Fruit fly (Drosophila melanogaster): ENCODE measurements around the gene CG43348.
A peak's percentile ranks its signal among the peaks of the same experiment; 100 is the strongest.

Gene CG43348

DNA sequence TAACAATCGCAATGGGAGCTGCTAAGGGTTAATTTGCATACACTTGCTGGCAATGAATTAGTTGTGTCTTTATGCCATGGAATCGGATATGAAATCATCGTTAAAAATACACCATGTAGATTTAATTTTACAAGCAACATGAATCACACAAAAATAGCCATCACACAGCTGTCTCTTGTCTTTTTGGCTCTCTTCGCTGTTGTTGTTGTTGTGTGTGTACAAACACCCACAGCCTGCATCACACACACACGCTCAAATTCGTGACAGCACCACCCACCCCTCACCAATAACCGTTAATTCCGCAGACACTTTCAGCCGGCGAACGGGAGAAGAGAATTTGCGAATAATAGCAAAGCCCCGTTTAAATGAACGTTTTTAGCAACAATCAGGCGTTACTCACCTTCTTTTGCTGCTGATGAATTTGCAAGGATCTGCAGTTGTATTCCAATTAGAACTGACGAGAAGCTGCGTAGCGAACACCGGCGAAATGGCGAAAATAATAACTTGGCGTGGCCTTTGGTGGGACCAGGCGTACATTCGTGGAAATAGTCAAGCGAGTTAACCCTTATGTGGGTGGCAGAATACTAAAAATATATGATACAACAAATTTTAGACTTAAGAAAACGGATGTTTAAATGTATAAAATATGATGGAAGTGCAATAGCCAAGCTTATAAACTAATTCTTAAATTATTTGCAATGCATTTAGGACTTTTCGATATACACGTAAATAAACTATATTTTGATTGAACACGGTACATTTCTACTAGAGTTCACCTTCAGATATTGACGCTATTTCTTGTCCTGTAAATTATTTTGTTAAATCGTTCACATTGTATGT lies 41.3 kb upstream of the CG43348 start, which contains the start of gene capt (continued):
- TF ChIP-seq pfk (GFP tag; optimal IDR thresholded peaks at IDR 0.05) = no peak
- TF ChIP-seq lilli (GFP tag; optimal IDR thresholded peaks at IDR 0.05) = peak; percentile 53
- TF ChIP-seq bab2 (GFP tag; optimal IDR thresholded peaks at IDR 0.05) = peak; percentile 40
- no peak for TF ChIP-seq wek (GFP tag; optimal IDR thresholded peaks at IDR 0.05)
- peak; percentile 22 for TF ChIP-seq Ssrp (tag; optimal IDR thresholded peaks at IDR 0.05)
- TF ChIP-seq CG13775 (GFP tag; optimal IDR thresholded peaks at IDR 0.05) = peak; percentile 45
- peak; percentile 74 for TF ChIP-seq CG2120 (GFP tag; optimal IDR thresholded peaks at IDR 0.05)
- TF ChIP-seq MBD-R2 (GFP tag; IDR thresholded peaks at IDR 0.05) = peak; percentile 22; the same call in 1 of the 2 replicates
- peak; percentile 6 for TF ChIP-seq CG2116 (GFP tag; optimal IDR thresholded peaks at IDR 0.05)
- peak; percentile 53 for TF ChIP-seq CG9797 (GFP tag; optimal IDR thresholded peaks at IDR 0.05)
- no peak for TF ChIP-seq Nf-YB (GFP tag; optimal IDR thresholded peaks at IDR 0.05)
- TF ChIP-seq CTCF (GFP tag; optimal IDR thresholded peaks at IDR 0.05) = no peak
- TF ChIP-seq esg (GFP tag; conservative IDR thresholded peaks at IDR 0.05) = peak; percentile 31
- peak; percentile 10 for TF ChIP-seq CG8388 (GFP tag; optimal IDR thresholded peaks at IDR 0.05)
- TF ChIP-seq insv (GFP tag; optimal IDR thresholded peaks at IDR 0.05) = peak; percentile 51 to 85
- TF ChIP-seq grau (tag; optimal IDR thresholded peaks at IDR 0.05) = peak; percentile 39
- peak; percentile 73 for TF ChIP-seq sens (GFP tag)
- no peak for TF ChIP-seq pb (GFP tag; optimal IDR thresholded peaks at IDR 0.05)
- TF ChIP-seq ems (GFP tag; optimal IDR thresholded peaks at IDR 0.05) = no peak
- peak; percentile 27 for TF ChIP-seq schlank (tag; optimal IDR thresholded peaks at IDR 0.05)
- peak; percentile 16 for TF ChIP-seq CG4820 (GFP tag; optimal IDR thresholded peaks at IDR 0.05)
- no peak for TF ChIP-seq Dll (GFP tag; IDR thresholded peaks at IDR 0.05; ENCODE audit: partially characterized antibody)
- TF ChIP-seq Med (GFP tag) = peak; percentile 84
- no peak for TF ChIP-seq lov (optimal IDR thresholded peaks at IDR 0.05)
- no peak for TF ChIP-seq lov (GFP tag; IDR thresholded peaks at IDR 0.05)
- peak; percentile 34; the same call in 1 of the 2 replicates for TF ChIP-seq Ada2b (GFP tag; IDR thresholded peaks at IDR 0.05)
- TF ChIP-seq CG18011 (GFP tag; optimal IDR thresholded peaks at IDR 0.05) = no peak
- TF ChIP-seq CG9727 (GFP tag; optimal IDR thresholded peaks at IDR 0.05) = peak; percentile 18
- TF ChIP-seq CG7372 (GFP tag; IDR thresholded peaks at IDR 0.05) = peak; percentile 39; the same call in 1 of the 2 replicates
- peak; percentile 10 for TF ChIP-seq Mad (GFP tag; optimal IDR thresholded peaks at IDR 0.05)
- TF ChIP-seq CoRest (tag; optimal IDR thresholded peaks at IDR 0.05) = peak; percentile 56
- TF ChIP-seq abd-A (tag; optimal IDR thresholded peaks at IDR 0.05) = peak; percentile 67
- peak; percentile 50 for TF ChIP-seq CG15514 (GFP tag; optimal IDR thresholded peaks at IDR 0.05)
- no peak for TF ChIP-seq Camta (GFP tag; optimal IDR thresholded peaks at IDR 0.05)
- TF ChIP-seq tx (GFP tag; optimal IDR thresholded peaks at IDR 0.05) = no peak
- no peak for TF ChIP-seq CG7357 (GFP tag; IDR thresholded peaks at IDR 0.05)
- peak; percentile 29 for TF ChIP-seq jumu (GFP tag; optimal IDR thresholded peaks at IDR 0.05)
- TF ChIP-seq CG9437 (GFP tag; optimal IDR thresholded peaks at IDR 0.05) = peak; percentile 44
- peak; percentile 20; the same call in 1 of the 2 replicates for TF ChIP-seq ranshi (GFP tag; IDR thresholded peaks at IDR 0.05)
- TF ChIP-seq pho (GFP tag; optimal IDR thresholded peaks at IDR 0.05) = peak; percentile 49
- TF ChIP-seq lola (GFP tag; optimal IDR thresholded peaks at IDR 0.05) = peak in 1 of 3 experiments; percentile 48
- peak; percentile 81 for TF ChIP-seq CG9932 (GFP tag; IDR thresholded peaks at IDR 0.05)
- no peak for TF ChIP-seq fd64A (GFP tag; optimal IDR thresholded peaks at IDR 0.05)
- TF ChIP-seq prd (optimal IDR thresholded peaks at IDR 0.05) = no peak
- peak; percentile 56; the same call in 2 of the 3 replicates for TF ChIP-seq prd (GFP tag; IDR thresholded peaks at IDR 0.05)
- TF ChIP-seq ac (GFP tag; optimal IDR thresholded peaks at IDR 0.05) = peak; percentile 30
- TF ChIP-seq kay (GFP tag; optimal IDR thresholded peaks at IDR 0.05) = peak; percentile 69
- TF ChIP-seq ERR (GFP tag; optimal IDR thresholded peaks at IDR 0.05) = no peak
- peak; percentile 55 for TF ChIP-seq CG30403 (GFP tag; optimal IDR thresholded peaks at IDR 0.05)
- no peak for TF ChIP-seq CG17186 (GFP tag; optimal IDR thresholded peaks at IDR 0.05)

Measured in whole organism, embryonic.